Fruit fly (Drosophila melanogaster): Measurements from ENCODE around the gene CG17744.

CG17744 gene

dm6 chr3L:6978030-6978683 is 48.4 kb downstream of the CG17744 start (continued):
- no peak for TF ChIP-seq spab (GFP tag; optimal IDR thresholded peaks at IDR 0.05)
- TF ChIP-seq eg (GFP tag; IDR thresholded peaks at IDR 0.05), result peak; percentile 73
- TF ChIP-seq Hr38 (GFP tag; optimal IDR thresholded peaks at IDR 0.05), result no peak
- TF ChIP-seq dsx (GFP tag; optimal IDR thresholded peaks at IDR 0.05; ENCODE audit: poor library complexity, severe bottlenecking), result no peak
- no peak for TF ChIP-seq CG16779 (tag; optimal IDR thresholded peaks at IDR 0.05)
- no peak for TF ChIP-seq CG10669 (GFP tag; optimal IDR thresholded peaks at IDR 0.05)
- TF ChIP-seq CG8632 (GFP tag; optimal IDR thresholded peaks at IDR 0.05), result peak; percentile 42
- TF ChIP-seq CG4318 (GFP tag; optimal IDR thresholded peaks at IDR 0.05), result peak; percentile 39
- peak; percentile 50 for TF ChIP-seq OdsH (GFP tag; optimal IDR thresholded peaks at IDR 0.05)
- no peak for TF ChIP-seq Blimp-1 (GFP tag; optimal IDR thresholded peaks at IDR 0.05)
- no peak for TF ChIP-seq fd85E (GFP tag; optimal IDR thresholded peaks at IDR 0.05)
- TF ChIP-seq Ets96B (tag; optimal IDR thresholded peaks at IDR 0.05), result no peak
- no peak for TF ChIP-seq Eip75B (GFP tag; optimal IDR thresholded peaks at IDR 0.05)
- TF ChIP-seq achi (GFP tag; optimal IDR thresholded peaks at IDR 0.05), result peak; percentile 19
- TF ChIP-seq Sox15 (GFP tag; optimal IDR thresholded peaks at IDR 0.05), result no peak
- TF ChIP-seq Met (GFP tag; optimal IDR thresholded peaks at IDR 0.05), result peak; percentile 37

dm6 chr3L:6977391-6977790 is 49.2 kb downstream of the CG17744 start:
- TF ChIP-seq Hr4 (GFP tag; optimal IDR thresholded peaks at IDR 0.05) (peak; percentile 73), acj6 (GFP tag; optimal IDR thresholded peaks at IDR 0.05) (peak; percentile 67), fd59A (GFP tag; optimal IDR thresholded peaks at IDR 0.05) (peak; percentile 7), CG10631 (GFP tag; optimal IDR thresholded peaks at IDR 0.05) (peak; percentile 75), CG8319 (GFP tag; optimal IDR thresholded peaks at IDR 0.05) (peak; percentile 29), Sox102F (GFP tag; optimal IDR thresholded peaks at IDR 0.05) (peak; percentile 62), net (GFP tag; optimal IDR thresholded peaks at IDR 0.05) (peak; percentile 54), Sox15 (GFP tag; optimal IDR thresholded peaks at IDR 0.05) (peak; percentile 13), CG8119 (GFP tag; IDR thresholded peaks at IDR 0.05) (peak; percentile 87), CG11294 (GFP tag; IDR thresholded peaks at IDR 0.05) (peak; percentile 67), Sox14 (GFP tag; optimal IDR thresholded peaks at IDR 0.05) (peak; percentile 17), Eip93F (GFP tag; optimal IDR thresholded peaks at IDR 0.05) (no peak), Hr38 (GFP tag; optimal IDR thresholded peaks at IDR 0.05) (no peak), Smox (GFP tag; optimal IDR thresholded peaks at IDR 0.05) (peak; percentile 47), CG6854 (GFP tag; optimal IDR thresholded peaks at IDR 0.05) (peak; percentile 34), CG11902 (GFP tag; optimal IDR thresholded peaks at IDR 0.05) (peak; percentile 29), CG15336 (GFP tag; IDR thresholded peaks at IDR 0.05) (peak; percentile 91), CG34406 (GFP tag; optimal IDR thresholded peaks at IDR 0.05) (peak; percentile 70), CG32006 (GFP tag; optimal IDR thresholded peaks at IDR 0.05) (peak; percentile 79), salr (GFP tag; optimal IDR thresholded peaks at IDR 0.05) (peak in 1 of 2 experiments; percentile 53), OdsH (GFP tag; optimal IDR thresholded peaks at IDR 0.05) (peak; percentile 78), ss (GFP tag; optimal IDR thresholded peaks at IDR 0.05) (peak; percentile 52 to 61), lz (GFP tag; optimal IDR thresholded peaks at IDR 0.05) (peak; percentile 36), Blimp-1 (GFP tag; optimal IDR thresholded peaks at IDR 0.05) (peak; percentile 31), Ets96B (tag; optimal IDR thresholded peaks at IDR 0.05) (peak; percentile 56), dsx (GFP tag; optimal IDR thresholded peaks at IDR 0.05; ENCODE audit: poor library complexity, severe bottlenecking) (peak; percentile 28), CG10669 (GFP tag; optimal IDR thresholded peaks at IDR 0.05) (peak; percentile 60), Ets21C (GFP tag; optimal IDR thresholded peaks at IDR 0.05) (peak; percentile 28), esn (GFP tag; optimal IDR thresholded peaks at IDR 0.05) (peak; percentile 63), Met (GFP tag; optimal IDR thresholded peaks at IDR 0.05) (peak; percentile 67), svp (GFP tag) (peak; percentile 89), topi (GFP tag; optimal IDR thresholded peaks at IDR 0.05) (peak; percentile 57), fkh (GFP tag; optimal IDR thresholded peaks at IDR 0.05) (no peak), eg (GFP tag; IDR thresholded peaks at IDR 0.05) (peak; percentile 89), Eip78C (GFP tag) (peak; percentile 88), CG6792 (GFP tag; optimal IDR thresholded peaks at IDR 0.05) (peak; percentile 58), spab (GFP tag; optimal IDR thresholded peaks at IDR 0.05) (peak; percentile 21), CG11762 (GFP tag; optimal IDR thresholded peaks at IDR 0.05; ENCODE audit: insufficient read depth) (peak; percentile 52), Hr39 (GFP tag; optimal IDR thresholded peaks at IDR 0.05) (peak; percentile 20), Eip75B (GFP tag; optimal IDR thresholded peaks at IDR 0.05) (peak; percentile 17), CG31627 (GFP tag; optimal IDR thresholded peaks at IDR 0.05) (peak; percentile 17), CG8632 (GFP tag; optimal IDR thresholded peaks at IDR 0.05) (peak; percentile 62), CG6163 (GFP tag; IDR thresholded peaks at IDR 0.05) (peak; percentile 92), CG16779 (tag; optimal IDR thresholded peaks at IDR 0.05) (peak; percentile 37)

Measured in whole organism, prepupa.